Fruit fly (Drosophila melanogaster): Measurements from ENCODE around the gene CG42780.

The CG42780 gene

DNA sequence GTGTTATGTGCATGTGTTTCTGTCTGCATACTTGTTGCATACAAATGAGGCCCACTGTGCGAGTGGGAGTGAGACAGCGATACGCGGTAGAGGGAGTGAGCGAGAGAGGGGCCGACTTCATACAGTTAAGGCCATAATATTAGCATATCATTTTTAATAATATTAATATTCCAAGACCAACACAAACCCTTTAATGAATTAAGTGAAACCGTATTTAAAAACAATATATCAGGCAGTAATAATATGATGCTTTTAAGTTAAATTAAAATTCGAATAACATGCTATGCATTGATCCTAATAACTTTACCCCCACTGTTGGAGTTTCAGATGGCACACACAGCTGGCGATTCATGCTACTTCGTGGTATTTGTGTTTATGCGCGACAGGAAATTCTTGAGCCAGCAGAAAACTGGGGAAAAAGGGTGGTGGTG is 7.2 kb downstream of the CG42780 start:
- peak; percentile 97 for TF ChIP-seq CG13424 (tag; optimal IDR thresholded peaks at IDR 0.05)
- peak; percentile 78 for TF ChIP-seq pho (GFP tag; optimal IDR thresholded peaks at IDR 0.05)
- TF ChIP-seq chm (GFP tag; IDR thresholded peaks at IDR 0.05) = peak; percentile 96
- TF ChIP-seq Nf-YB (GFP tag; optimal IDR thresholded peaks at IDR 0.05) = peak; percentile 86
- peak; percentile 83 for TF ChIP-seq Mad (GFP tag; optimal IDR thresholded peaks at IDR 0.05)
- peak; percentile 80 for TF ChIP-seq Lim3 (GFP tag; IDR thresholded peaks at IDR 0.05)
- peak; percentile 97 for TF ChIP-seq CG17328 (GFP tag; IDR thresholded peaks at IDR 0.05)
- peak; percentile 95 for TF ChIP-seq kah (GFP tag; optimal IDR thresholded peaks at IDR 0.05)
- peak; percentile 68 for TF ChIP-seq bigmax (GFP tag; optimal IDR thresholded peaks at IDR 0.05)
- peak; percentile 95 for TF ChIP-seq tin (GFP tag; optimal IDR thresholded peaks at IDR 0.05)
- TF ChIP-seq D19A (tag; optimal IDR thresholded peaks at IDR 0.05) = peak; percentile 96
- peak; percentile 93 for TF ChIP-seq CG10654 (GFP tag; optimal IDR thresholded peaks at IDR 0.05)
- TF ChIP-seq Lpt (GFP tag; optimal IDR thresholded peaks at IDR 0.05) = no peak
- peak; percentile 83 for TF ChIP-seq Optix (GFP tag; IDR thresholded peaks at IDR 0.05)
- peak; percentile 74 for TF ChIP-seq vfl (GFP tag; optimal IDR thresholded peaks at IDR 0.05)
- TF ChIP-seq CG6791 (GFP tag; IDR thresholded peaks at IDR 0.05; ENCODE audit: partially characterized antibody) = no peak; the same call in 2 of the 3 replicates
- TF ChIP-seq CG2120 (GFP tag; optimal IDR thresholded peaks at IDR 0.05) = peak; percentile 88
- peak; percentile 97 for TF ChIP-seq CoRest (tag; optimal IDR thresholded peaks at IDR 0.05)
- TF ChIP-seq CG11247 (GFP tag; IDR thresholded peaks at IDR 0.05) = peak; percentile 88
- TF ChIP-seq CG12071 (GFP tag; optimal IDR thresholded peaks at IDR 0.05) = peak; percentile 92
- peak; percentile 95 for TF ChIP-seq sim (GFP tag; IDR thresholded peaks at IDR 0.05)
- peak; percentile 93 for TF ChIP-seq Abd-B (GFP tag; optimal IDR thresholded peaks at IDR 0.05)
- TF ChIP-seq H2.0 (GFP tag; IDR thresholded peaks at IDR 0.05) = peak; percentile 95
- peak; percentile 91 for TF ChIP-seq CG43689 (GFP tag; IDR thresholded peaks at IDR 0.05)
- no peak for TF ChIP-seq Tbp (GFP tag; optimal IDR thresholded peaks at IDR 0.05)
- TF ChIP-seq CG3407 (GFP tag; optimal IDR thresholded peaks at IDR 0.05) = peak; percentile 94
- TF ChIP-seq schlank (tag; optimal IDR thresholded peaks at IDR 0.05) = peak; percentile 81
- peak; percentile 97 for TF ChIP-seq CG11695 (GFP tag; IDR thresholded peaks at IDR 0.05)
- no peak for TF ChIP-seq CG16813 (GFP tag; IDR thresholded peaks at IDR 0.05; ENCODE audit: partially characterized antibody)
- TF ChIP-seq Neu2 (GFP tag; optimal IDR thresholded peaks at IDR 0.05; ENCODE audit: borderline replicate concordance) = no peak
- peak; percentile 94 for TF ChIP-seq CG15011 (GFP tag; optimal IDR thresholded peaks at IDR 0.05)
- peak; percentile 98 for TF ChIP-seq unpg (GFP tag; optimal IDR thresholded peaks at IDR 0.05)
- TF ChIP-seq CG16863 (GFP tag; optimal IDR thresholded peaks at IDR 0.05) = peak; percentile 79
- TF ChIP-seq CG11093 (GFP tag; IDR thresholded peaks at IDR 0.05) = peak; percentile 89
- peak; percentile 95 for TF ChIP-seq Fer3 (tag; optimal IDR thresholded peaks at IDR 0.05)
- peak; percentile 29 for TF ChIP-seq ab (GFP tag; optimal IDR thresholded peaks at IDR 0.05)
- TF ChIP-seq CG31441 (GFP tag; IDR thresholded peaks at IDR 0.05) = peak; percentile 100
- TF ChIP-seq ro (GFP tag; IDR thresholded peaks at IDR 0.05) = peak; percentile 91
- peak; percentile 67 for TF ChIP-seq CG9609 (GFP tag; optimal IDR thresholded peaks at IDR 0.05)
- peak; percentile 94 for TF ChIP-seq CG8765 (GFP tag; IDR thresholded peaks at IDR 0.05)
- TF ChIP-seq Ada2b (GFP tag; IDR thresholded peaks at IDR 0.05) = peak; percentile 94
- peak; percentile 17 for TF ChIP-seq yki (optimal IDR thresholded peaks at IDR 0.05)
- TF ChIP-seq wdn (GFP tag; IDR thresholded peaks at IDR 0.05) = peak; percentile 89
- TF ChIP-seq CG11696 (GFP tag; IDR thresholded peaks at IDR 0.05) = peak; percentile 100
- TF ChIP-seq CG15073 (GFP tag; optimal IDR thresholded peaks at IDR 0.05) = peak; percentile 92
- TF ChIP-seq slp2 (GFP tag; optimal IDR thresholded peaks at IDR 0.05) = peak; percentile 65
- TF ChIP-seq fd102C (GFP tag; optimal IDR thresholded peaks at IDR 0.05) = peak; percentile 83
- no peak for TF ChIP-seq knrl (GFP tag; IDR thresholded peaks at IDR 0.05; ENCODE audit: partially characterized antibody)
- TF ChIP-seq sens-2 (GFP tag; IDR thresholded peaks at IDR 0.05) = peak; percentile 93
- TF ChIP-seq CG15514 (GFP tag; optimal IDR thresholded peaks at IDR 0.05) = peak; percentile 83
- no peak for TF ChIP-seq ato (GFP tag; IDR thresholded peaks at IDR 0.05; ENCODE audit: partially characterized antibody)
- TF ChIP-seq toy (GFP tag; IDR thresholded peaks at IDR 0.05) = peak; percentile 73; the same call in 1 of the 2 replicates
